Fruit fly (Drosophila melanogaster): Measurements from ENCODE around the gene Gapdh2.

DNA sequence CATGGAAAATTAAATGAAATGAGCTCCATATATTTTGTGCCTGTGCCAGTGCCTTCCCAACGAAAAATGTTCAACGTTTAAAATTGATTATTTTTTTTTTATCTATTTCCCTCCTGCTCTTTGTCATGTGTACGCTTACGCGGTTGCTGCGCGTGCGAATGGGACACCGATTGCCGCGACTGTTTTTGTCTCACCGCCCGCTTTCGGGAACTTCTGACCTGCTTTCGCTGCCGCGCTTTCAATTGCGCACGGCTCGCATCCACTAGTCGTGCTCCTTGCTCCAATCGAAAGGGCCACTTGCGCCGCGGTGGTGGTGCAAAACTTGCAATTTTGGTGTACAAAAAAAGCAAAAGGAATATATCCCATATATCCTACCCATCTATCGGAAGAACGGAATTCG is 7.5 kb upstream of the Gapdh2 start:
- TF ChIP-seq pad (GFP tag; optimal IDR thresholded peaks at IDR 0.05) (peak; percentile 76), CG33017 (tag; optimal IDR thresholded peaks at IDR 0.05) (no peak), Hr96 (GFP tag; optimal IDR thresholded peaks at IDR 0.05) (no peak), CG7101 (tag; optimal IDR thresholded peaks at IDR 0.05) (peak; percentile 31), tj (GFP tag; optimal IDR thresholded peaks at IDR 0.05) (peak; percentile 88), CG5204 (GFP tag; optimal IDR thresholded peaks at IDR 0.05) (no peak), ovo (GFP tag; optimal IDR thresholded peaks at IDR 0.05) (peak; percentile 17), Mnt (GFP tag; optimal IDR thresholded peaks at IDR 0.05) (peak; percentile 95), cic (GFP tag; optimal IDR thresholded peaks at IDR 0.05) (peak; percentile 64)

Data from whole organism, adult.